Fruit fly (Drosophila melanogaster) ovary, adult (tissue): ENCODE measurements around the gene CG31827.
"Not testable (repeated sequence)": the region's sequence is repeated elsewhere in the genome, so short reads cannot be mapped to it uniquely, and the experiment has no call there.

ENCODE experiments used
- CG17801 ChIP-seq: fragments of 200-800 bp; optimal IDR thresholded peaks from 2 replicates; lab custom pipeline; 2019; ENCODE audit warnings: missing biosample characterization, mild to moderate bottlenecking, missing genetic modification characterization, moderate library complexity; ENCODE audit not compliant: partially characterized antibody

The CG31827 gene

dm6 chr2L:15704871-15705270 is at the start of gene CG31827:
CG31827 (plus strand) TSS chr2L:15705171.
- not testable (repeated sequence) for TF ChIP-seq CG17801

- not testable (repeated sequence) for TF ChIP-seq CG17801
Measured at dm6 chr2L:15659374-15659773, 45.6 kb upstream of the CG31827 start, which contains the start of gene CG44141. CG44141 (minus strand) TSS chr2L:15659474.

DNA sequence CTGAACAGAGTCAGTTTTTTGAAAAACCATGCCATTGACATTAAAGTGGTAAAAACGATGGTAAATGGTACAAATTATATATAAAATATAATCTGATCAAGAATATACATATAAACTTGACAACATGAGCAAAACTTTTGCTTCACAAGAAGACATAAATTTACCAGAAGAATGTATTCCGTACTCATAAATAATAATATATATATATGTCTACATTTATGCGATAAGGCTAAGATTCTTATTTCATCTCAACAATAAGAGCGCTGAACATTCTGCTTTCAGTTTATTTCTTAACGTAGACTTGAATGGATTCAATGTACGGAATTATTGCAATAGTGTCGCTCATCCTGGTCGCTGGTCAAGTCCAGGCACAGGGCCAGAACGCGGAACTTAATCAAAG is 44.2 kb upstream of the CG31827 start, which contains the start of gene CG18477:
Gene CG18477 (plus strand): TSS at position 301 of the 400 bp plus-strand sequence.
- not testable (repeated sequence) for TF ChIP-seq CG17801

- not testable (repeated sequence) for TF ChIP-seq CG17801
Measured at dm6 chr2L:15669874-15670273, 35.1 kb upstream of the CG31827 start, which contains the start of gene CG18478. CG18478 (plus strand) TSS chr2L:15670174.

dm6 chr2L:15676002-15676401 is 29.0 kb upstream of the CG31827 start, which contains the start of gene CG43923:
CG43923 (minus strand) TSS chr2L:15676102.
- TF ChIP-seq CG17801 = not testable (repeated sequence)

dm6 chr2L:15694371-15694770 is 10.6 kb upstream of the CG31827 start, which contains the start of gene CG44140:
CG44140 (minus strand) TSS chr2L:15694471.
- not testable (repeated sequence) for TF ChIP-seq CG17801

DNA sequence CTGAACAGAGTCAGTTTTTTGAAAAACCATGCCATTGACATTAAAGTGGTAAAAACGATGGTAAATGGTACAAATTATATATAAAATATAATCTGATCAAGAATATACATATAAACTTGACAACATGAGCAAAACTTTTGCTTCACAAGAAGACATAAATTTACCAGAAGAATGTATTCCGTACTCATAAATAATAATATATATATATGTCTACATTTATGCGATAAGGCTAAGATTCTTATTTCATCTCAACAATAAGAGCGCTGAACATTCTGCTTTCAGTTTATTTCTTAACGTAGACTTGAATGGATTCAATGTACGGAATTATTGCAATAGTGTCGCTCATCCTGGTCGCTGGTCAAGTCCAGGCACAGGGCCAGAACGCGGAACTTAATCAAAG is 9.2 kb upstream of the CG31827 start, which contains the start of gene CG31780:
Gene CG31780 (plus strand): TSS at position 301 of the 400 bp plus-strand sequence.
- not testable (repeated sequence) for TF ChIP-seq CG17801

- not testable (repeated sequence) for TF ChIP-seq CG17801
Measured at dm6 chr2L:15710999-15711398, 6.0 kb downstream of the CG31827 start, which contains the start of gene CG43924. CG43924 (minus strand) TSS chr2L:15711099.

dm6 chr2L:15718172-15718571 is 13.2 kb downstream of the CG31827 start, which contains the start of gene stol:
stol (minus strand) TSS chr2L:15718272.
- not testable (repeated sequence) for TF ChIP-seq CG17801

DNA sequence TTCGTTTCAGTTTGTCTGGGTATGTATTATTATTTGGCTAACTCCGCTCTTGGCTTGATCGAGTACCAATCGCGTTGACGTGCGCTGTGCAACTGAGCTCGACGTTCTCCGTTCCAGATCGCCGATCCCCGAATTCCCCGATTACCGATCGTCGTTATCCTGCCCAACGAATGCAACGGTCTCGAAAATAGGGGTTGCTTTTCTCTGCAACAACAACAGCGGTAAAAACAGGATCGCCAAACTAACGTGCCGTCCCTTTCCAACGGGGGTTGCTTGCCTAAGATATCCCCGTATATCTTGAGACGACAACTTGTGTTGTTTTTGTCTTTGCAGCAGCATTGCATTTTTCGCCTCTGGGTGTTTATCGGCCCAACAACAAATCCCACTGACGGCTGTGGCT is 26.7 kb downstream of the CG31827 start:
- no peak for TF ChIP-seq CG17801

dm6 chr2L:15735918-15736317 is 30.9 kb downstream of the CG31827 start:
- no peak for TF ChIP-seq CG17801

DNA sequence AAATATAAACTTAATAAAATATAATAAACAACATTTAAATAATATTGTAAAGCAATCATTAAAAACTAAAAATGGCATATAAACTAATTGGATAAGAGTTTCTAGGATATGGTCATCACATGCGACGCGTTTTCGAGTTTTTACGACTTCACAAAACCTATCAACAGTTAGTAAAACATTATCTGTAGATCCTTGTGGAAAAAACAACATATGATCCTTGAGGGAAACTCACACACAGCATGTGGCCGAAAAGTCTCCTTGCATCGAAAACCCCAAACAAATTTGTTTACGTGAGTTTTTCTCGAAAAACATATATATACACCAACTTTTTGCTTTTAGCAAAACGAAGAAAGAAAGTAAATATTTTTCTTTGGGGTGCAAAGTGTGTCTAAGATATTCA is 35.9 kb downstream of the CG31827 start:
- TF ChIP-seq CG17801 = no peak

DNA sequence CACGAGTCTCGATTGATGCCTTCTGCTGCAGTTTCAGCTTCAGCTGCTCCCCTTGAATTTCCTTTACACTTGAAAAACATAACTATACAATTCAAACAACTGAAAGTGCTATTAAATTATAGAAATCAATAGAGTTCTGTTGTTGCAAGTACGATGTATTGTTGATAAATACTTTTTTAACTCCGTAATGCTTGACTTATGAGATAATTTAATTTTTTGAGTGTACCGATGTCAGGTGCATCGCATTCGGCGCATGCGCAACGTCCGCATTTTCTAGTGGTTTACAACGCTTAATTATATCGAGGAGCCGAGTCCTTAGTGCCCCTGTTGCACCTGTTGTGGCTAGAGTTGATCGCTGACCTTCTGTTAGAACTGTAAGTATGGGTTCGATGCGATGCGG is 36.4 kb downstream of the CG31827 start:
- TF ChIP-seq CG17801 = no peak

dm6 chr2L:15742976-15743375 is 38.0 kb downstream of the CG31827 start:
- TF ChIP-seq CG17801 = no peak

DNA sequence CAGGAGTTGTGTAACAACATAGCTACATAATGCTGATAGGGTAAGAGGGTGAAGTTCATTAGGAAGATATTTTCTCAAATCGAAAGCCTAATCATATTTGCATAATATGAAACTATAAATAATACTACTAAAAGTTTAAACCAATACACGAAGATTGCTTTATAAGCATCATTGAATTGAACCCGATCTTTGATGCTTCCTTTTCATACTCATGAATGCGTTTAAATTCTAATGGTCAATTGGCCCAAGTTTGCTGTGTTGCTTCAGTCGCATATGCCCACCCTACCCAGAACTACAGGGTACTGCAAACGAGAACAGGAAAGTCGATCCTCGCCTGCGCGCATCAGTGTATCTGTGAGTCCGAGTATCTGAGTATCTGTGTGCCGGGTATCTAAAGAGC is 38.6 kb downstream of the CG31827 start:
- no peak for TF ChIP-seq CG17801

dm6 chr2L:15745036-15745854 is 40.3 kb downstream of the CG31827 start:
- peak; percentile 52 for TF ChIP-seq CG17801

dm6 chr2L:15745989-15746388 is 41.0 kb downstream of the CG31827 start:
- no peak for TF ChIP-seq CG17801
